Fruit fly (Drosophila melanogaster): Measurements from ENCODE around the gene Ctr9.

DNA sequence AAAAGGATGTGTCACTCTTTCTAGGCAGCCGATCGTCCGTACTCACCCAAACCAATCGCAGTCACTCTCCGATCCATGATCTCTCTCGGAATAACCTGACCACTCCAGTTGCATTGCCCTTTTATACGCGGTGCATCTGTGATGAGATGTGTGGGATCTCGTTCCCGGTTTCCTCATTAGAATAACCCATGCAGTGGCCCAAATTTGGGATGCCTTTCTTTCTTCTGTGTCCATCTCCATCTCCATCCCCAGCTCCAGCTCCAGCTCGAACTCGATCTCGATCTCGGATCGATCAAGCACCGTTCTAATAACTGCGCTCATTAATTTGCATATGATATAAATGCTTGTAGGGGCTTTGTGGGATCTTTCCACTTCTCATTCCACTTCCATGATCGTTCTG is 15.7 kb downstream of the Ctr9 start, which contains the start of gene CG9184:
- no peak for TF ChIP-seq Sp1 (GFP tag; optimal IDR thresholded peaks at IDR 0.05)
- TF ChIP-seq usp (GFP tag; optimal IDR thresholded peaks at IDR 0.05), result no peak
- TF ChIP-seq Myc (optimal IDR thresholded peaks at IDR 0.05), result no peak
- TF ChIP-seq Hnf4 (GFP tag; optimal IDR thresholded peaks at IDR 0.05), result no peak
- no peak for TF ChIP-seq lola (GFP tag; optimal IDR thresholded peaks at IDR 0.05)
- TF ChIP-seq pan (optimal IDR thresholded peaks at IDR 0.05), result no peak
- no peak for TF ChIP-seq CG9705 (GFP tag; optimal IDR thresholded peaks at IDR 0.05)
- TF ChIP-seq Hr78 (GFP tag; optimal IDR thresholded peaks at IDR 0.05), result no peak
